Fruit fly (Drosophila melanogaster) whole organism, prepupa: ENCODE data around the gene Srp9.

Source experiments
- CG1621 ChIP-seq: fragments of 200-800 bp; sonication (Bioruptor generic); optimal IDR thresholded peaks from 3 replicates; lab custom pipeline; 2018; ENCODE audit warnings: missing biosample characterization, mild to moderate bottlenecking, missing genetic modification characterization
- CG31627 ChIP-seq: fragments of 200-800 bp; sonication (Bioruptor generic); optimal IDR thresholded peaks from 3 replicates; lab custom pipeline; 2016; ENCODE audit warnings: missing biosample characterization, missing genetic modification characterization
- CG4318 ChIP-seq: fragments of 200-800 bp; sonication (Bioruptor generic); optimal IDR thresholded peaks from 3 replicates; lab custom pipeline; 2017; ENCODE audit warnings: missing biosample characterization, mild to moderate bottlenecking, missing genetic modification characterization
- CG6792 ChIP-seq: fragments of 200-800 bp; sonication (Bioruptor generic); optimal IDR thresholded peaks from 3 replicates; lab custom pipeline; 2016; ENCODE audit warnings: missing biosample characterization, missing genetic modification characterization
- CG6854 ChIP-seq: fragments of 200-800 bp; sonication (Bioruptor generic); optimal IDR thresholded peaks from 2 replicates; lab custom pipeline; 2017; ENCODE audit warnings: missing biosample characterization, mild to moderate bottlenecking, missing genetic modification characterization
- CG9139 ChIP-seq: fragments of 200-800 bp; sonication (Bioruptor generic); optimal IDR thresholded peaks from 3 replicates; lab custom pipeline; 2017; ENCODE audit warnings: missing biosample characterization, mild to moderate bottlenecking, missing genetic modification characterization
- OdsH ChIP-seq: fragments of 200-800 bp; sonication (Bioruptor generic); optimal IDR thresholded peaks from 3 replicates; lab custom pipeline; 2016; ENCODE audit warnings: missing biosample characterization, missing genetic modification characterization
- Sox102F ChIP-seq: fragments of 200-800 bp; sonication (Bioruptor generic); optimal IDR thresholded peaks from 2 replicates; lab custom pipeline; 2016; ENCODE audit warnings: missing biosample characterization, mild to moderate bottlenecking, missing genetic modification characterization
- net ChIP-seq: fragments of 200-800 bp; sonication (Bioruptor generic); optimal IDR thresholded peaks from 3 replicates; lab custom pipeline; 2016; ENCODE audit warnings: missing biosample characterization, missing genetic modification characterization
- spab ChIP-seq: fragments of 200-800 bp; sonication (Bioruptor generic); optimal IDR thresholded peaks from 2 replicates; lab custom pipeline; 2017; ENCODE audit warnings: missing biosample characterization, mild to moderate bottlenecking, missing genetic modification characterization, missing genetic modification reagents
- ss ChIP-seq, 2 experiments: fragments of 200-800 bp; sonication (Bioruptor generic); optimal IDR thresholded peaks; 2 replicates in 1 of 2; 3 replicates in 1 of 2; lab custom pipeline; 2017 to 2018; ENCODE audit warnings: mild to moderate bottlenecking in 2 of 2, missing biosample characterization in 2 of 2, missing genetic modification characterization in 2 of 2, moderate library complexity in 1 of 2

- TF ChIP-seq CG9139 (GFP tag; lab: Kevin White, UChicago) (no peak), Sox102F (GFP tag; lab: Kevin White, UChicago) (no peak), CG31627 (GFP tag; lab: Kevin White, UChicago) (peak; percentile 67), CG4318 (no peak), CG1621 (tag; lab: Kevin White, UChicago) (peak; percentile 49), ss (GFP tag; optimal IDR thresholded peaks at IDR 0.05; lab: Kevin White, UChicago) (peak in 1 of 2 experiments; percentile 45), OdsH (GFP tag; lab: Kevin White, UChicago) (peak; percentile 36), CG6854 (GFP tag; lab: Kevin White, UChicago) (peak; percentile 5), net (GFP tag; lab: Kevin White, UChicago) (peak; percentile 20), spab (GFP tag; lab: Kevin White, UChicago) (no peak), CG6792 (GFP tag; lab: Kevin White, UChicago) (peak; percentile 65)
These were observed 39.9 kb downstream of the Srp9 start, which contains the start of the genes HP4 and CG8209 for dm6 chr3L:7976081-7976483.
